Fruit fly (Drosophila melanogaster): ENCODE results near the gene Hpf1.

Hpf1 gene

DNA sequence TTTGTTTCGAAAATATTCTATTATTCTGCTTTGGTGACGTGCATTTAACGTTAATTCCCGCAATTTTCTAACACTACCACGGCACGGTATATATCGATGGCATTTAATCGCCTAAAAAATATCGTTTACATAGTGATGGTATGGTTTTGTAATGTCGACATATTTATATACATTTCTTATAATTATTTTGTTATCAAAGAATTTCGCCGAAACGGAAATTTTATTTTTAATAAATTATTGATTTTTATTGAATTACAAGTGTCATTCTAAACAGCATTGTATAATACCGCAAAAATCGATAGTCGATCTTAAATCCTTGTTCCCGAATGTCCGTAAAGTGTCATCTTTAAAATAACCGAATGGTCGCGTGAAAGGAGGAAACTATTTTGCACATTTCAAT, 32.8 kb downstream of the Hpf1 start, which contains the start of the genes Sec20 and dgrn (continued):
- TF ChIP-seq dmrt99B (tag; optimal IDR thresholded peaks at IDR 0.05) = no peak
- peak; percentile 55 for TF ChIP-seq CG9437 (GFP tag; optimal IDR thresholded peaks at IDR 0.05)
- TF ChIP-seq HmgD (GFP tag; optimal IDR thresholded peaks at IDR 0.05) = no peak
- TF ChIP-seq odd (GFP tag; optimal IDR thresholded peaks at IDR 0.05) = no peak
- TF ChIP-seq CG2678 (tag; optimal IDR thresholded peaks at IDR 0.05) = no peak
- peak; percentile 37 for TF ChIP-seq CG2202 (tag; optimal IDR thresholded peaks at IDR 0.05)
- TF ChIP-seq CG11560 (tag; IDR thresholded peaks at IDR 0.05) = no peak
- TF ChIP-seq gcm2 (GFP tag; optimal IDR thresholded peaks at IDR 0.05) = no peak
- peak in 1 of 3 experiments; percentile 69 for TF ChIP-seq lola (GFP tag; optimal IDR thresholded peaks at IDR 0.05)
- no peak for TF ChIP-seq schlank (tag; optimal IDR thresholded peaks at IDR 0.05)
- peak; percentile 43 for TF ChIP-seq CG14014 (GFP tag; IDR thresholded peaks at IDR 0.05)
- TF ChIP-seq otp (GFP tag; IDR thresholded peaks at IDR 0.05) = no peak
- peak; percentile 76 for TF ChIP-seq lilli (GFP tag; optimal IDR thresholded peaks at IDR 0.05)
- peak; percentile 89 for TF ChIP-seq CG14710 (tag; optimal IDR thresholded peaks at IDR 0.05)
- TF ChIP-seq TFAM (GFP tag; optimal IDR thresholded peaks at IDR 0.05) = no peak
- TF ChIP-seq nerfin-1 (tag; optimal IDR thresholded peaks at IDR 0.05) = peak; percentile 60
- TF ChIP-seq Scr (GFP tag; IDR thresholded peaks at IDR 0.05; ENCODE audit: partially characterized antibody) = peak; percentile 97
- peak in 1 of 2 experiments; percentile 44 for TF ChIP-seq insv (GFP tag; optimal IDR thresholded peaks at IDR 0.05)
- TF ChIP-seq CG30403 (GFP tag; optimal IDR thresholded peaks at IDR 0.05) = peak; percentile 84
- no peak for TF ChIP-seq D (optimal IDR thresholded peaks at IDR 0.05)
- TF ChIP-seq D (GFP tag; optimal IDR thresholded peaks at IDR 0.05) = peak; percentile 24
- TF ChIP-seq Dll (GFP tag; IDR thresholded peaks at IDR 0.05; ENCODE audit: partially characterized antibody) = peak; percentile 96
- TF ChIP-seq H2.0 (GFP tag; IDR thresholded peaks at IDR 0.05) = peak; percentile 41; the same call in 1 of the 2 replicates
- TF ChIP-seq CG15011 (GFP tag; optimal IDR thresholded peaks at IDR 0.05) = no peak
- TF ChIP-seq CG18262 (tag; optimal IDR thresholded peaks at IDR 0.05) = peak; percentile 72
- peak; percentile 43; the same call in 1 of the 2 replicates for TF ChIP-seq stc (GFP tag; IDR thresholded peaks at IDR 0.05)
- TF ChIP-seq CG11093 (GFP tag; IDR thresholded peaks at IDR 0.05) = no peak
- TF ChIP-seq CG4854 (GFP tag; optimal IDR thresholded peaks at IDR 0.05) = peak; percentile 50
- no peak for TF ChIP-seq luna (GFP tag; optimal IDR thresholded peaks at IDR 0.05)
- TF ChIP-seq Hr51 (GFP tag; optimal IDR thresholded peaks at IDR 0.05) = peak; percentile 40 to 55
- no peak; the same call in 2 of the 3 replicates for TF ChIP-seq so (GFP tag; IDR thresholded peaks at IDR 0.05)
- peak; percentile 77 for TF ChIP-seq CG13775 (GFP tag; optimal IDR thresholded peaks at IDR 0.05)
- TF ChIP-seq ftz-f1 (GFP tag; optimal IDR thresholded peaks at IDR 0.05) = no peak
- TF ChIP-seq CG33557 (GFP tag; optimal IDR thresholded peaks at IDR 0.05) = no peak
- peak; percentile 41 for TF ChIP-seq onecut (GFP tag; IDR thresholded peaks at IDR 0.05)
- TF ChIP-seq eve (GFP tag; optimal IDR thresholded peaks at IDR 0.05) = no peak
- TF ChIP-seq CoRest (tag; optimal IDR thresholded peaks at IDR 0.05) = peak; percentile 82
- TF ChIP-seq GATAe (GFP tag; conservative IDR thresholded peaks at IDR 0.05) = no peak
- TF ChIP-seq CG18619 (GFP tag; optimal IDR thresholded peaks at IDR 0.05) = peak; percentile 46
- TF ChIP-seq CrebB (tag; optimal IDR thresholded peaks at IDR 0.05) = peak; percentile 6
- no peak for TF ChIP-seq croc (GFP tag; conservative IDR thresholded peaks at IDR 0.05)
- peak; percentile 50; the same call in 1 of the 2 replicates for TF ChIP-seq CG32772 (GFP tag; IDR thresholded peaks at IDR 0.05)
- TF ChIP-seq Drgx (GFP tag; IDR thresholded peaks at IDR 0.05) = no peak
- TF ChIP-seq Hey (tag; optimal IDR thresholded peaks at IDR 0.05) = no peak
- TF ChIP-seq br (optimal IDR thresholded peaks at IDR 0.05) = no peak
- TF ChIP-seq tap (tag; optimal IDR thresholded peaks at IDR 0.05) = no peak
- peak; percentile 57 for TF ChIP-seq CG4820 (GFP tag; optimal IDR thresholded peaks at IDR 0.05)
- peak; percentile 61 for TF ChIP-seq HLH3B (GFP tag; IDR thresholded peaks at IDR 0.05)
- no peak for TF ChIP-seq peb (GFP tag; IDR thresholded peaks at IDR 0.05)
- TF ChIP-seq CG12744 (GFP tag; optimal IDR thresholded peaks at IDR 0.05) = no peak
- peak; percentile 23 for TF ChIP-seq HLH54F (GFP tag; optimal IDR thresholded peaks at IDR 0.05)
- TF ChIP-seq HLH4C (GFP tag; IDR thresholded peaks at IDR 0.05; ENCODE audit: partially characterized antibody) = peak; percentile 92

Measured in whole organism, embryonic.